Worm (Caenorhabditis elegans) whole organism, early embryonic: ENCODE measurements around the gene F19B10.10.

Experiments
- ama-1 ChIP-seq: fragments of 150-350 bp; optimal IDR thresholded peaks from 2 replicates; lab custom pipeline; 2014
- scrt-1 ChIP-seq: fragments of 200-800 bp; sonication (Bioruptor generic); IDR thresholded peaks from 2 replicates; pipeline ENCODE4 v1.3.6; 2022; ENCODE audit warnings: missing genetic modification characterization, missing compliant biosample characterization
- sea-1 ChIP-seq: fragments of 200-800 bp; sonication (Bioruptor generic); conservative IDR thresholded peaks from 2 replicates; pipeline ENCODE4 v1.3.6; 2022; ENCODE audit warnings: missing genetic modification characterization, missing compliant biosample characterization

DNA sequence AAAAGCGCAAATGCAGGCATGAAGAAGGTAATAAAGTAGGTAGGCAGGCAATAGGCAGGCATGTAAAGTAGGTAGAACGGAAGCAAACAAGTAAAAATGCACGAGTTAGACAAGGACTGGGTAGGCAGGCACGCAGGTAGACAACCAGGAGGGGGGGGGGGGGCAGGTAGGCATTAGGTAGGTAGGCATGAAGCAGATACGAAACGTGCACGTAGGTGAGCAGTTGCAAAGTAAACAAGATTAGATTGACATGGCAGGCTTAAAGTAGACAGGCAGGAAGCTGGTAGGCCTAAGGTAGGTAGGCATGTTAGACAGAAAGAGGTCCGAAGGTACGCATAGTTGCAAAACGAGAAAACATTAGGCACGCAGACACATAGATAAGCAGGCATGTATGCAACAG is 2.2 kb downstream of the F19B10.10 start:
- TF ChIP-seq sea-1, result no peak
- TF ChIP-seq scrt-1 (GFP tag; lab: Robert Waterston, UW), result no peak
- TF ChIP-seq ama-1, result no peak
